Worm (Caenorhabditis elegans) whole organism, late embryonic: Measurements from ENCODE around the gene cyp-37B1.

Experiments used
- C38D4.7 ChIP-seq: fragments of 200-800 bp; sonication (Bioruptor generic); optimal IDR thresholded peaks from 2 replicates; lab custom pipeline; 2018; ENCODE audit warnings: mild to moderate bottlenecking, missing genetic modification characterization, moderate library complexity, missing compliant biosample characterization
- F13H6.1 ChIP-seq: sonication (generic microtip); optimal IDR thresholded peaks from 2 replicates; lab custom pipeline; 2016; ENCODE audit warnings: missing genetic modification characterization, missing compliant biosample characterization
- K02D7.2 ChIP-seq: sonication (generic microtip); optimal IDR thresholded peaks from 2 replicates; lab custom pipeline; 2017; ENCODE audit warnings: mild to moderate bottlenecking, missing genetic modification characterization, missing compliant biosample characterization
- ahr-1 ChIP-seq: sonication (generic microtip); optimal IDR thresholded peaks from 2 replicates; lab custom pipeline; 2016; ENCODE audit warnings: missing genetic modification characterization, missing compliant biosample characterization
- ceh-14 ChIP-seq: sonication (generic microtip); optimal IDR thresholded peaks from 2 replicates; lab custom pipeline; 2016; ENCODE audit warnings: missing genotype, missing genetic modification characterization, missing compliant biosample characterization
- ceh-18 ChIP-seq: sonication (generic microtip); optimal IDR thresholded peaks from 2 replicates; lab custom pipeline; 2016; ENCODE audit warnings: missing genetic modification characterization, missing compliant biosample characterization
- ceh-2 ChIP-seq: sonication (generic microtip); optimal IDR thresholded peaks from 2 replicates; lab custom pipeline; 2016; ENCODE audit warnings: missing genotype, missing genetic modification characterization, missing compliant biosample characterization
- ceh-24 ChIP-seq: sonication (generic microtip); optimal IDR thresholded peaks from 2 replicates; lab custom pipeline; 2016; ENCODE audit warnings: mild to moderate bottlenecking, missing genetic modification characterization, missing compliant biosample characterization
- ceh-30 ChIP-seq: fragments of 150-350 bp; optimal IDR thresholded peaks from 2 replicates; lab custom pipeline; 2014; ENCODE audit warnings: missing biosample characterization, missing genetic modification characterization
- ceh-31 ChIP-seq: sonication (generic microtip); optimal IDR thresholded peaks from 2 replicates; lab custom pipeline; 2016; ENCODE audit warnings: missing genetic modification characterization, missing compliant biosample characterization
- ceh-45 ChIP-seq: fragments of 200-800 bp; sonication (Bioruptor generic); IDR thresholded peaks from 2 replicates; pipeline ENCODE4 v1.3.6; 2022; ENCODE audit warnings: missing genetic modification reagents, missing genetic modification characterization, missing compliant biosample characterization
- ceh-48 ChIP-seq: sonication (generic microtip); optimal IDR thresholded peaks from 2 replicates; lab custom pipeline; 2016; ENCODE audit warnings: missing genetic modification characterization, inconsistent platforms, missing compliant biosample characterization
- ceh-6 ChIP-seq: fragments of 200-800 bp; sonication (Bioruptor generic); optimal IDR thresholded peaks from 2 replicates; lab custom pipeline; 2018; ENCODE audit warnings: mild to moderate bottlenecking, missing genetic modification characterization, missing compliant biosample characterization
- che-1 ChIP-seq: sonication (generic microtip); optimal IDR thresholded peaks from 2 replicates; lab custom pipeline; 2016; ENCODE audit warnings: mild to moderate bottlenecking, missing genetic modification characterization, missing compliant biosample characterization
- dmd-4 ChIP-seq: sonication (generic microtip); optimal IDR thresholded peaks from 2 replicates; lab custom pipeline; 2016; ENCODE audit warnings: borderline replicate concordance, missing genetic modification characterization, missing compliant biosample characterization
- dve-1 ChIP-seq: sonication (generic microtip); optimal IDR thresholded peaks from 2 replicates; lab custom pipeline; 2017; ENCODE audit warnings: antibody characterized with exemption, mild to moderate bottlenecking, missing genetic modification characterization, missing compliant biosample characterization
- elt-2 ChIP-seq: sonication (generic microtip); optimal IDR thresholded peaks from 2 replicates; lab custom pipeline; 2016; ENCODE audit warnings: missing genetic modification reagents, missing genetic modification characterization, missing compliant biosample characterization
- ets-4 ChIP-seq: sonication (generic microtip); optimal IDR thresholded peaks from 2 replicates; lab custom pipeline; 2016; ENCODE audit warnings: missing genetic modification characterization, missing compliant biosample characterization
- eyg-1 ChIP-seq: sonication (generic microtip); optimal IDR thresholded peaks from 2 replicates; lab custom pipeline; 2016; ENCODE audit warnings: missing genotype, missing genetic modification characterization, missing compliant biosample characterization
- fax-1 ChIP-seq: sonication (generic microtip); optimal IDR thresholded peaks from 2 replicates; lab custom pipeline; 2016; ENCODE audit warnings: missing genotype, missing genetic modification characterization, missing compliant biosample characterization
- hlh-13 ChIP-seq: fragments of 200-800 bp; sonication (Bioruptor generic); optimal IDR thresholded peaks from 2 replicates; lab custom pipeline; 2018; ENCODE audit warnings: mild to moderate bottlenecking, missing genetic modification characterization, missing compliant biosample characterization
- hlh-6 ChIP-seq: sonication (generic microtip); optimal IDR thresholded peaks from 2 replicates; lab custom pipeline; 2016; ENCODE audit warnings: missing genotype, missing genetic modification characterization, missing compliant biosample characterization
- hlh-8 ChIP-seq: sonication (generic microtip); optimal IDR thresholded peaks from 2 replicates; lab custom pipeline; 2016; ENCODE audit warnings: missing genotype, missing genetic modification characterization, missing compliant biosample characterization
- lin-11 ChIP-seq: fragments of 200-800 bp; sonication (Bioruptor generic); optimal IDR thresholded peaks from 2 replicates; lab custom pipeline; 2018; ENCODE audit warnings: mild to moderate bottlenecking, missing genetic modification characterization, missing compliant biosample characterization
- madf-2 ChIP-seq: sonication (generic microtip); optimal IDR thresholded peaks from 2 replicates; lab custom pipeline; 2017; ENCODE audit warnings: missing genetic modification characterization, missing compliant biosample characterization
- mec-3 ChIP-seq: sonication (generic microtip); optimal IDR thresholded peaks from 2 replicates; lab custom pipeline; 2016; ENCODE audit warnings: borderline replicate concordance, missing genetic modification characterization, missing compliant biosample characterization
- pag-3 ChIP-seq: sonication (generic microtip); optimal IDR thresholded peaks from 2 replicates; lab custom pipeline; 2016; ENCODE audit warnings: missing compliant biosample characterization, missing genetic modification characterization, borderline replicate concordance
- pat-9 ChIP-seq: fragments of 200-800 bp; sonication (Bioruptor generic); optimal IDR thresholded peaks from 2 replicates; lab custom pipeline; 2018; ENCODE audit warnings: mild to moderate bottlenecking, missing genetic modification characterization, moderate library complexity, missing compliant biosample characterization
- pax-1 ChIP-seq: fragments of 150-350 bp; optimal IDR thresholded peaks from 2 replicates; lab custom pipeline; 2014; ENCODE audit warnings: missing biosample characterization, missing genetic modification characterization
- pha-2 ChIP-seq: sonication (generic microtip); optimal IDR thresholded peaks from 2 replicates; lab custom pipeline; 2017; ENCODE audit warnings: mild to moderate bottlenecking, missing genetic modification characterization, missing compliant biosample characterization
- pros-1 ChIP-seq: fragments of 150-350 bp; optimal IDR thresholded peaks from 2 replicates; lab custom pipeline; 2014; ENCODE audit warnings: missing biosample characterization, missing genetic modification reagents, missing genetic modification characterization
- ref-2 ChIP-seq: sonication (generic microtip); optimal IDR thresholded peaks from 2 replicates; lab custom pipeline; 2016; ENCODE audit warnings: missing genetic modification characterization, missing compliant biosample characterization
- sdc-2 ChIP-seq: sonication (generic microtip); optimal IDR thresholded peaks from 2 replicates; lab custom pipeline; 2016; ENCODE audit warnings: missing genotype, missing genetic modification characterization, missing compliant biosample characterization
- sox-4 ChIP-seq: sonication (generic microtip); optimal IDR thresholded peaks from 2 replicates; lab custom pipeline; 2017; ENCODE audit warnings: mild to moderate bottlenecking, missing genetic modification characterization, inconsistent platforms, missing compliant biosample characterization
- syd-9 ChIP-seq: sonication (generic microtip); optimal IDR thresholded peaks from 2 replicates; lab custom pipeline; 2016; ENCODE audit warnings: mild to moderate bottlenecking, missing genetic modification characterization, moderate library complexity, missing compliant biosample characterization
- tbx-7 ChIP-seq: sonication (generic microtip); optimal IDR thresholded peaks from 2 replicates; lab custom pipeline; 2016; ENCODE audit warnings: missing genotype, missing genetic modification characterization, missing compliant biosample characterization
- ttx-3 ChIP-seq: sonication (generic microtip); optimal IDR thresholded peaks from 2 replicates; lab custom pipeline; 2016; ENCODE audit warnings: missing genetic modification reagents, missing genetic modification characterization, missing compliant biosample characterization
- unc-3 ChIP-seq, 2 experiments: fragments of 200-800 bp in 1 of 2; sonication (Bioruptor generic) in 1 of 2; sonication (generic microtip) in 1 of 2; conservative IDR thresholded peaks in 1 of 2; optimal IDR thresholded peaks in 1 of 2; 2 replicates each; pipeline versions ENCODE4 v1.3.6 to Lab custom; 2016 to 2022; ENCODE audit warnings: missing compliant biosample characterization in 2 of 2, missing genetic modification characterization in 2 of 2, missing genetic modification reagents in 1 of 2
- ztf-16 ChIP-seq: sonication (generic microtip); optimal IDR thresholded peaks from 2 replicates; lab custom pipeline; 2017; ENCODE audit warnings: missing genetic modification characterization, missing compliant biosample characterization

cyp-37B1 gene

ce11 chrV:16266514-16266913, 11.4 kb upstream of the cyp-37B1 start, which contains the start of gene T13F3.4:
Gene T13F3.4 (minus strand): TSS chrV:16266614.
- TF ChIP-seq ref-2 (tag; lab: Kevin White, UChicago) (no peak), ceh-24 (tag; lab: Kevin White, UChicago) (no peak), pax-1 (tag; lab: Kevin White, UChicago) (no peak), pha-2 (no peak), ceh-2 (tag; lab: Kevin White, UChicago) (no peak), ceh-45 (GFP tag; lab: Robert Waterston, UW) (no peak), hlh-8 (tag; lab: Kevin White, UChicago) (no peak)

- TF ChIP-seq syd-9 (tag; lab: Kevin White, UChicago) (no peak), lin-11 (tag; lab: Kevin White, UChicago) (no peak), sox-4 (tag; lab: Kevin White, UChicago) (no peak), sdc-2 (tag; lab: Kevin White, UChicago) (no peak), madf-2 (tag; lab: Kevin White, UChicago) (no peak), hlh-6 (tag; lab: Kevin White, UChicago) (no peak), pax-1 (tag; lab: Kevin White, UChicago) (no peak), pat-9 (tag; lab: Kevin White, UChicago) (no peak)
These were observed 8.4 kb upstream of the cyp-37B1 start, which contains the start of the genes fbxa-2 and T13F3.8 for ce11 chrV:16269556-16269955. Gene fbxa-2 (minus strand): TSS chrV:16269656. Gene T13F3.8 (plus strand): TSS chrV:16269800.

- no peak for TF ChIP-seq ceh-30 (tag; lab: Kevin White, UChicago)
- TF ChIP-seq, all 69 proteins: peak for 0
These were observed 6.8 kb upstream of the cyp-37B1 start, which contains the start of gene T13F3.6 for ce11 chrV:16271121-16271520. Gene T13F3.6 (minus strand): TSS chrV:16271221.

ce11 chrV:16275347-16275746, 2.6 kb upstream of the cyp-37B1 start, which contains the start of gene pacl-1:
Gene pacl-1 (minus strand): TSS chrV:16275447.
- no peak for TF ChIP-seq ceh-14 (tag; lab: Kevin White, UChicago)
- TF ChIP-seq ceh-6 (GFP tag; lab: Kevin White, UChicago), result no peak
- TF ChIP-seq sox-4 (tag; lab: Kevin White, UChicago), result no peak
- TF ChIP-seq dmd-4 (tag; lab: Kevin White, UChicago), result no peak
- no peak for TF ChIP-seq pha-2
- no peak for TF ChIP-seq ceh-18 (tag; lab: Kevin White, UChicago)
- no peak for TF ChIP-seq ttx-3 (tag; lab: Kevin White, UChicago)
- TF ChIP-seq tbx-7, result no peak
- TF ChIP-seq ztf-16 (tag; lab: Kevin White, UChicago), result no peak
- TF ChIP-seq eyg-1 (tag; lab: Kevin White, UChicago), result no peak
- no peak for TF ChIP-seq pag-3 (tag; lab: Kevin White, UChicago)
- TF ChIP-seq fax-1, result no peak
- TF ChIP-seq F13H6.1 (tag; lab: Kevin White, UChicago), result no peak
- TF ChIP-seq pax-1 (tag; lab: Kevin White, UChicago), result no peak
- TF ChIP-seq pros-1 (tag; lab: Kevin White, UChicago), result no peak
- no peak for TF ChIP-seq ets-4

ce11 chrV:16282147-16282546, 4.2 kb downstream of the cyp-37B1 start, which contains the start of gene F28G4.2:
Gene F28G4.2 (minus strand): TSS chrV:16282321.
- no peak for TF ChIP-seq C38D4.7 (GFP tag; lab: Kevin White, UChicago)
- TF ChIP-seq lin-11 (tag; lab: Kevin White, UChicago), result no peak
- no peak for TF ChIP-seq hlh-13 (GFP tag; lab: Kevin White, UChicago)
- no peak for TF ChIP-seq ceh-48 (tag; lab: Kevin White, UChicago)
- no peak for TF ChIP-seq hlh-6 (tag; lab: Kevin White, UChicago)
- TF ChIP-seq dve-1 (tag; lab: Kevin White, UChicago), result no peak
- TF ChIP-seq ceh-24 (tag; lab: Kevin White, UChicago), result no peak
- TF ChIP-seq unc-3 (GFP tag; conservative IDR thresholded peaks at IDR 0.05; lab: Robert Waterston, UW), result no peak
- no peak for TF ChIP-seq unc-3 (tag; optimal IDR thresholded peaks at IDR 0.05; lab: Kevin White, UChicago)
- TF ChIP-seq eyg-1 (tag; lab: Kevin White, UChicago), result no peak
- TF ChIP-seq sox-4 (tag; lab: Kevin White, UChicago), result no peak
- TF ChIP-seq ceh-31 (tag; lab: Kevin White, UChicago), result no peak
- no peak for TF ChIP-seq ets-4
- no peak for TF ChIP-seq che-1 (tag; lab: Kevin White, UChicago)
- TF ChIP-seq mec-3, result no peak
- no peak for TF ChIP-seq K02D7.2 (tag; lab: Kevin White, UChicago)
- no peak for TF ChIP-seq syd-9 (tag; lab: Kevin White, UChicago)
- TF ChIP-seq ahr-1, result no peak
- TF ChIP-seq ceh-30 (tag; lab: Kevin White, UChicago), result no peak
- TF ChIP-seq pha-2, result no peak
- no peak for TF ChIP-seq elt-2 (tag; lab: Kevin White, UChicago)
